Worm (Caenorhabditis elegans) whole organism, L4/young adult: Measurements from ENCODE around the gene fbxa-142.

Experiments
- W03F9.2 ChIP-seq: fragments of 150-350 bp; optimal IDR thresholded peaks from 2 replicates; lab custom pipeline; 2014; ENCODE audit warnings: missing biosample characterization, missing genetic modification characterization
- dao-5 ChIP-seq: sonication (generic microtip); optimal IDR thresholded peaks from 2 replicates; lab custom pipeline; 2016; ENCODE audit warnings: missing genotype, missing genetic modification characterization, moderate library complexity, missing compliant biosample characterization
- him-1 ChIP-seq: sonication (generic microtip); optimal IDR thresholded peaks from 2 replicates; lab custom pipeline; 2016; ENCODE audit warnings: missing genotype, missing genetic modification reagents, missing genetic modification characterization, missing compliant biosample characterization

DNA sequence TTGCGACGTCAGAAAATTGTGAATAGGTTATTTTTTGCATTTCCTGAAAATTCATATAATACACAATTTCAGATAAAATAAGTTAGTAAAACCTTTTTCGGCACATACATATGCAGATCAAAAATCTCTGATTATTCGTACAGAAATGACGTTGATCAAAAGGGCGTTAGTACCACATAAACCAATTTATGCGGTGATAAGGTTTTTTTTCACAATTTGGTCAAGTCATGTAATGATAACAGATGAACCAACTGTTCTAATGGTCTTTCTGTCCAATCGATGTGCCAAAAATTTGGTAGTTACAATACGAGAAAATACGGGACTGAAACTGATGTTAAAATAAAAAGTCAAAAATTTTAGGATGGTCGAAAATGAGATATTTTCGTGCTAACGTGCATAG, 51.1 kb downstream of the fbxa-142 start:
- TF ChIP-seq him-1 (tag; lab: Kevin White, UChicago) (no peak), W03F9.2 (tag; lab: Kevin White, UChicago) (no peak), dao-5 (tag; lab: Kevin White, UChicago) (no peak)
